Fruit fly (Drosophila melanogaster) whole organism, embryonic: Measurements from ENCODE around the gene spas.

ENCODE experiments used
- Aef1 ChIP-seq: fragments of 200-800 bp; sonication (Bioruptor generic); IDR thresholded peaks from 3 replicates; pipeline ENCODE4 v1.3.6; 2022; ENCODE audit warnings: missing biosample characterization, missing genetic modification characterization
- Antp ChIP-seq: fragments of 200-800 bp; sonication (Bioruptor generic); optimal IDR thresholded peaks from 3 replicates; lab custom pipeline; 2016; ENCODE audit warnings: missing biosample characterization, missing genetic modification characterization
- Blimp-1 ChIP-seq: fragments of 200-800 bp; sonication (Bioruptor generic); optimal IDR thresholded peaks from 3 replicates; lab custom pipeline; 2018; ENCODE audit warnings: missing biosample characterization, missing genetic modification characterization, mild to moderate bottlenecking, moderate library complexity, missing genetic modification reagents
- BtbVII ChIP-seq: fragments of 200-800 bp; sonication (Bioruptor generic); optimal IDR thresholded peaks from 3 replicates; lab custom pipeline; 2017; ENCODE audit warnings: missing biosample characterization, mild to moderate bottlenecking, missing genetic modification characterization
- CG12659 ChIP-seq: fragments of 200-800 bp; sonication (Bioruptor generic); optimal IDR thresholded peaks from 3 replicates; lab custom pipeline; 2017; ENCODE audit warnings: mild to moderate bottlenecking, missing biosample characterization, missing genetic modification reagents, missing genetic modification characterization
- CG12769 ChIP-seq: fragments of 200-800 bp; sonication (Bioruptor generic); optimal IDR thresholded peaks from 2 replicates; lab custom pipeline; 2019; ENCODE audit warnings: missing biosample characterization, mild to moderate bottlenecking, missing genetic modification characterization, moderate library complexity
- CG13624 ChIP-seq: fragments of 200-800 bp; sonication (Bioruptor generic); optimal IDR thresholded peaks from 2 replicates; lab custom pipeline; 2016; ENCODE audit warnings: missing biosample characterization, missing genetic modification characterization
- CG14014 ChIP-seq: fragments of 200-800 bp; sonication (Bioruptor generic); IDR thresholded peaks from 2 replicates; pipeline ENCODE4 v1.3.6; 2022; ENCODE audit warnings: missing biosample characterization, missing genetic modification characterization
- CG14050 ChIP-seq: fragments of 200-800 bp; sonication (Bioruptor generic); IDR thresholded peaks from 3 replicates; pipeline ENCODE4 v1.3.6; 2022; ENCODE audit warnings: missing biosample characterization, missing genetic modification characterization
- CG15479 ChIP-seq: fragments of 200-800 bp; sonication (Bioruptor generic); optimal IDR thresholded peaks from 3 replicates; lab custom pipeline; 2019; ENCODE audit warnings: missing biosample characterization, mild to moderate bottlenecking, missing genetic modification characterization, moderate library complexity
- CG15514 ChIP-seq: fragments of 200-800 bp; sonication (Bioruptor generic); optimal IDR thresholded peaks from 3 replicates; lab custom pipeline; 2017; ENCODE audit warnings: missing biosample characterization, missing genetic modification characterization, mild to moderate bottlenecking, moderate library complexity, missing genetic modification reagents
- CG17186 ChIP-seq: fragments of 200-800 bp; sonication (Bioruptor generic); optimal IDR thresholded peaks from 3 replicates; lab custom pipeline; 2017; ENCODE audit warnings: missing biosample characterization, missing genetic modification reagents, missing genetic modification characterization
- CG1832 ChIP-seq: fragments of 200-800 bp; sonication (Bioruptor generic); optimal IDR thresholded peaks from 2 replicates; lab custom pipeline; 2017; ENCODE audit warnings: missing biosample characterization, mild to moderate bottlenecking, missing genetic modification characterization, inconsistent platforms
- CG18599 ChIP-seq: fragments of 200-800 bp; sonication (Bioruptor generic); optimal IDR thresholded peaks from 3 replicates; lab custom pipeline; 2017; ENCODE audit warnings: missing biosample characterization, missing genetic modification characterization, mild to moderate bottlenecking, moderate library complexity, missing genetic modification reagents
- CG18764 ChIP-seq: fragments of 200-800 bp; sonication (Bioruptor generic); optimal IDR thresholded peaks from 3 replicates; lab custom pipeline; 2016; ENCODE audit warnings: missing biosample characterization, missing genetic modification characterization
- CG30403 ChIP-seq: fragments of 200-800 bp; sonication (Bioruptor generic); optimal IDR thresholded peaks from 3 replicates; lab custom pipeline; 2016; ENCODE audit warnings: missing biosample characterization, missing genetic modification characterization
- CG3065 ChIP-seq: fragments of 200-800 bp; sonication (Bioruptor generic); optimal IDR thresholded peaks from 2 replicates; lab custom pipeline; 2016; ENCODE audit warnings: missing biosample characterization, missing genetic modification characterization
- CG43689 ChIP-seq: fragments of 200-800 bp; sonication (Bioruptor generic); IDR thresholded peaks from 2 replicates; pipeline ENCODE4 v1.3.6; 2022; ENCODE audit warnings: missing biosample characterization, missing genetic modification characterization
- CG6791 ChIP-seq: fragments of 200-800 bp; sonication (Bioruptor generic); IDR thresholded peaks from 3 replicates; pipeline ENCODE4 v1.3.6; 2022; ENCODE audit warnings: missing biosample characterization, missing genetic modification characterization; ENCODE audit not compliant: partially characterized antibody
- CG7987 ChIP-seq: fragments of 200-800 bp; sonication (Bioruptor generic); optimal IDR thresholded peaks from 2 replicates; lab custom pipeline; 2018; ENCODE audit warnings: missing biosample characterization, mild to moderate bottlenecking, missing genetic modification characterization, moderate library complexity
- CG8290 ChIP-seq, 3 experiments: fragments of 200-800 bp; sonication (Bioruptor generic); optimal IDR thresholded peaks; 2 replicates each; lab custom pipeline; 2016 to 2019; ENCODE audit warnings: missing biosample characterization in 3 of 3, missing genetic modification characterization in 3 of 3, mild to moderate bottlenecking in 2 of 3, moderate library complexity in 1 of 3
- CG8388 ChIP-seq: fragments of 200-800 bp; sonication (Bioruptor generic); optimal IDR thresholded peaks from 2 replicates; lab custom pipeline; 2019; ENCODE audit warnings: missing biosample characterization, mild to moderate bottlenecking, missing genetic modification characterization, moderate library complexity
- CG8478 ChIP-seq: fragments of >200 bp; optimal IDR thresholded peaks from 2 replicates; lab custom pipeline; 2018
- CoRest ChIP-seq: fragments of 200-800 bp; sonication (Bioruptor generic); optimal IDR thresholded peaks from 3 replicates; lab custom pipeline; 2018; ENCODE audit warnings: missing biosample characterization, mild to moderate bottlenecking, missing genetic modification characterization, moderate library complexity
- Dek ChIP-seq: fragments of 200-800 bp; sonication (Bioruptor generic); optimal IDR thresholded peaks from 3 replicates; lab custom pipeline; 2019; ENCODE audit warnings: missing biosample characterization, mild to moderate bottlenecking, missing genetic modification characterization, moderate library complexity
- Dip2 ChIP-seq: fragments of 200-800 bp; sonication (Bioruptor generic); IDR thresholded peaks from 2 replicates; pipeline ENCODE4 v1.3.6; 2022; ENCODE audit warnings: missing biosample characterization, missing genetic modification characterization
- Fer1 ChIP-seq: fragments of 200-800 bp; sonication (Bioruptor generic); optimal IDR thresholded peaks from 2 replicates; lab custom pipeline; 2017; ENCODE audit warnings: missing biosample characterization, mild to moderate bottlenecking, missing genetic modification characterization
- H2.0 ChIP-seq: fragments of 200-800 bp; sonication (Bioruptor generic); IDR thresholded peaks from 2 replicates; pipeline ENCODE4 v1.3.6; 2022; ENCODE audit warnings: missing biosample characterization, missing genetic modification characterization
- Hand ChIP-seq: fragments of 200-800 bp; sonication (Bioruptor generic); optimal IDR thresholded peaks from 2 replicates; lab custom pipeline; 2017; ENCODE audit warnings: mild to moderate bottlenecking, missing biosample characterization, missing genetic modification reagents, missing genetic modification characterization
- Hmr ChIP-seq: fragments of 200-800 bp; sonication (Bioruptor generic); optimal IDR thresholded peaks from 3 replicates; lab custom pipeline; 2017; ENCODE audit warnings: mild to moderate bottlenecking, missing biosample characterization, missing genetic modification reagents, missing genetic modification characterization
- Myb ChIP-seq: fragments of 200-800 bp; sonication (Bioruptor generic); optimal IDR thresholded peaks from 2 replicates; lab custom pipeline; 2016; ENCODE audit warnings: missing biosample characterization, missing genetic modification characterization
- Oli ChIP-seq: fragments of 200-800 bp; sonication (Bioruptor generic); optimal IDR thresholded peaks from 2 replicates; lab custom pipeline; 2018; ENCODE audit warnings: missing biosample characterization, mild to moderate bottlenecking, missing genetic modification characterization, moderate library complexity
- Pdp1 ChIP-seq, 2 experiments: fragments of 200-800 bp; sonication (Bioruptor generic); optimal IDR thresholded peaks; 3 replicates each; lab custom pipeline; 2016; ENCODE audit warnings: missing biosample characterization in 2 of 2, missing genetic modification characterization in 2 of 2, mild to moderate bottlenecking in 1 of 2, moderate library complexity in 1 of 2
- bbx ChIP-seq: fragments of 200-800 bp; sonication (Bioruptor generic); IDR thresholded peaks from 2 replicates; pipeline ENCODE4 v1.3.6; 2022; ENCODE audit warnings: missing biosample characterization, missing genetic modification characterization; ENCODE audit not compliant: partially characterized antibody
- bowl ChIP-seq: fragments of 200-800 bp; sonication (Bioruptor generic); IDR thresholded peaks from 2 replicates; pipeline ENCODE4 v1.3.6; 2022; ENCODE audit warnings: missing biosample characterization, missing genetic modification characterization
- cwo ChIP-seq: fragments of 200-800 bp; sonication (Bioruptor generic); optimal IDR thresholded peaks from 3 replicates; lab custom pipeline; 2017; ENCODE audit warnings: missing biosample characterization, missing genetic modification characterization, mild to moderate bottlenecking, moderate library complexity, missing genetic modification reagents
- dpn ChIP-seq, 2 experiments: fragments of 200-800 bp; sonication (Bioruptor generic); optimal IDR thresholded peaks; 3 replicates each; lab custom pipeline; 2016; ENCODE audit warnings: missing biosample characterization in 2 of 2, missing genetic modification characterization in 2 of 2
- eve ChIP-seq, 2 experiments: fragments of >200 bp; optimal IDR thresholded peaks; 2 replicates each; lab custom pipeline; 2017; ENCODE audit warnings: missing biosample characterization in 2 of 2, missing genetic modification characterization in 2 of 2
- fd96Cb ChIP-seq: fragments of 200-800 bp; sonication (Bioruptor generic); optimal IDR thresholded peaks from 2 replicates; lab custom pipeline; 2018; ENCODE audit warnings: missing biosample characterization, mild to moderate bottlenecking, missing genetic modification characterization, moderate library complexity
- fu2 ChIP-seq: fragments of 200-800 bp; sonication (Bioruptor generic); optimal IDR thresholded peaks from 2 replicates; lab custom pipeline; 2016; ENCODE audit warnings: missing biosample characterization, missing genetic modification characterization
- gfzf ChIP-seq: fragments of 200-800 bp; sonication (Bioruptor generic); optimal IDR thresholded peaks from 2 replicates; lab custom pipeline; 2016; ENCODE audit warnings: missing biosample characterization, mild to moderate bottlenecking, missing genetic modification characterization, moderate library complexity
- lbe ChIP-seq: fragments of 200-800 bp; sonication (Bioruptor generic); optimal IDR thresholded peaks from 2 replicates; lab custom pipeline; 2016; ENCODE audit warnings: missing biosample characterization, mild to moderate bottlenecking, missing genetic modification characterization
- repo ChIP-seq: fragments of 200-800 bp; sonication (Bioruptor generic); optimal IDR thresholded peaks from 2 replicates; lab custom pipeline; 2016; ENCODE audit warnings: missing biosample characterization, missing genetic modification characterization
- sens ChIP-seq: fragments of 200-800 bp; sonication (Bioruptor generic); peaks from one replicate; lab custom pipeline; 2016; ENCODE audit warnings: missing biosample characterization, missing genetic modification characterization
- sna ChIP-seq: fragments of 200-800 bp; sonication (Bioruptor generic); IDR thresholded peaks from 2 replicates; pipeline ENCODE4 v1.3.6; 2022; ENCODE audit warnings: missing biosample characterization, missing genetic modification characterization; ENCODE audit not compliant: partially characterized antibody
- tgo ChIP-seq: fragments of 200-800 bp; sonication (Bioruptor generic); IDR thresholded peaks from 3 replicates; pipeline ENCODE4 v1.3.6; 2022; ENCODE audit warnings: missing biosample characterization, missing genetic modification characterization
- twi ChIP-seq: fragments of 200-800 bp; optimal IDR thresholded peaks from 2 replicates; lab custom pipeline; 2019; ENCODE audit warnings: missing biosample characterization, mild to moderate bottlenecking, missing genetic modification characterization, moderate library complexity
- tx ChIP-seq: fragments of 200-800 bp; sonication (Bioruptor generic); optimal IDR thresholded peaks from 2 replicates; lab custom pipeline; 2016; ENCODE audit warnings: missing biosample characterization, missing genetic modification characterization
- usp ChIP-seq: fragments of >200 bp; optimal IDR thresholded peaks from 2 replicates; lab custom pipeline; 2017; ENCODE audit warnings: missing biosample characterization, missing genetic modification characterization
- wor ChIP-seq: fragments of 200-800 bp; sonication (Bioruptor generic); IDR thresholded peaks from 2 replicates; pipeline ENCODE4 v1.3.6; 2022; ENCODE audit warnings: missing biosample characterization, missing genetic modification characterization

spas gene

DNA sequence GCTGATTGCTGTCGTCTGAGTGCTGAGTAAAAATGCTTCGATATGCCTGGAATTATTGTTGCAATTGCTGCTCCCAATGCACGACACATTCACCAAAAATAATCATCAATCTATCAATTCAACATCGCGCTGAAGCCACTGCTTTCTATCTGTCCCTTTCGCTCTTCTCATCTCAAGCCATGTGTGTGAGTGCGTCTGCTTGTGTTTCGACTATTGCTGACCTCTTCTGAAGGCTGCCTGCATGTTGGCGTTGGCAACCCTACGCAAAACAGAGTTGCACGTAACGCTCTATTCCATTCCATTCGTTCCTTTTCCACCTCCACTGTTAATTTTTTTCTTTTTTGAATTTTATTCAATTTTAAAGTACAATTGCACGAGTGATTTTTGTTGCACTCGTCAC, 27.7 kb downstream of the spas start (continued):
- TF ChIP-seq BtbVII (GFP tag; lab: Kevin White, UChicago) (no peak), repo (GFP tag; lab: Kevin White, UChicago) (no peak), CG8290 (GFP tag; optimal IDR thresholded peaks at IDR 0.05; lab: Kevin White, UChicago) (peak; percentile 74), CG8290 (tag; optimal IDR thresholded peaks at IDR 0.05; lab: Kevin White, UChicago) (no peak), Oli (no peak), Pdp1 (GFP tag; optimal IDR thresholded peaks at IDR 0.05; lab: Kevin White, UChicago) (no peak), usp (GFP tag; lab: Kevin White, UChicago) (no peak), tx (GFP tag; lab: Kevin White, UChicago) (no peak), CG8388 (GFP tag; lab: Kevin White, UChicago) (no peak), Dip2 (GFP tag; lab: Robert Waterston, UW) (no peak), Antp (GFP tag; lab: Kevin White, UChicago) (no peak), CG17186 (GFP tag; lab: Kevin White, UChicago) (no peak), CG3065 (GFP tag; lab: Kevin White, UChicago) (no peak), CG6791 (peak; percentile 68; the same call in 2 of the 3 replicates), fu2 (GFP tag; lab: Kevin White, UChicago) (no peak), CG1832 (GFP tag; lab: Kevin White, UChicago) (peak; percentile 14), CG18599 (GFP tag; lab: Kevin White, UChicago) (no peak), CG8478 (no peak), CG15479 (no peak), bbx (GFP tag; lab: Robert Waterston, UW) (0 out of 2 replicates have a peak, but pooled peaks have one; percentile 10), dpn (GFP tag; optimal IDR thresholded peaks at IDR 0.05; lab: Kevin White, UChicago) (no peak), Aef1 (GFP tag; lab: Robert Waterston, UW) (no peak), wor (GFP tag; lab: Robert Waterston, UW) (no peak), gfzf (no peak), Dek (tag; lab: Kevin White, UChicago) (no peak), CG14014 (GFP tag; lab: Robert Waterston, UW) (no peak), tgo (GFP tag; lab: Robert Waterston, UW) (no peak), CG43689 (no peak)

DNA sequence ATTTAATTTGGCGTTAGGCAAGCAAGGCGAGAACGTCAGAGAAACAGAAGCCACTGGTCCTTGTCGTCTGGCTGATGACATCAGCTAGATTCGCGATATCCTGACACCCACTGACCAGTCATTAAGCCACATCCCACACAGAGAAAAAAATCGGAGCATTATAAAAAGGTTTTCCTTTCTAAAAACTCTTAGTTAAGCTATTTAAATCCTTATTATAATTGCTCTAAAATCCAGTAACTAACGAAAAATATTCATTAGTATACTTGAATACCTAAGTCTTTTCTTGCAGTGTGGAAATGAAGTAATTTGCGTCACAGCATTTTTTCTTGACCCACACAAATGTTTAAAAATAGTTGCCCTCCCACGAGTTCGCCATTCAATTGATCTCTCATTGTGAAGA, 30.8 kb downstream of the spas start:
- TF ChIP-seq tgo (GFP tag; lab: Robert Waterston, UW), result peak; percentile 36; the same call in 1 of the 3 replicates
- no peak for TF ChIP-seq twi (tag; lab: Kevin White, UChicago)
- TF ChIP-seq CoRest (tag; lab: Kevin White, UChicago), result peak; percentile 22
- no peak for TF ChIP-seq CG8478
- peak; percentile 26 for TF ChIP-seq Fer1
- TF ChIP-seq cwo (GFP tag; lab: Kevin White, UChicago), result no peak
- TF ChIP-seq fd96Cb (tag; lab: Kevin White, UChicago), result no peak
- TF ChIP-seq CG13624, result peak; percentile 24
- no peak for TF ChIP-seq lbe
- no peak for TF ChIP-seq Myb
- TF ChIP-seq sna, result no peak
- TF ChIP-seq CG7987 (GFP tag; lab: Kevin White, UChicago), result no peak
- TF ChIP-seq eve (GFP tag; optimal IDR thresholded peaks at IDR 0.05; lab: Kevin White, UChicago), result peak in 1 of 2 experiments; percentile 26
- no peak for TF ChIP-seq CG15514 (GFP tag; lab: Kevin White, UChicago)
- no peak for TF ChIP-seq Blimp-1 (GFP tag; lab: Kevin White, UChicago)
- TF ChIP-seq bowl, result no peak
- no peak for TF ChIP-seq CG18764 (GFP tag; lab: Kevin White, UChicago)
- no peak; the same call in 1 of the 2 replicates for TF ChIP-seq H2.0
- TF ChIP-seq sens, result peak; percentile 74
- peak; percentile 4 for TF ChIP-seq CG12659 (GFP tag; lab: Kevin White, UChicago)
- peak; percentile 9 for TF ChIP-seq Hand (GFP tag; lab: Kevin White, UChicago)
- TF ChIP-seq Hmr (GFP tag; lab: Kevin White, UChicago), result peak; percentile 30
- TF ChIP-seq CG30403, result peak; percentile 12
- peak; percentile 37; the same call in 1 of the 3 replicates for TF ChIP-seq CG14050
- peak; percentile 22 for TF ChIP-seq CG12769 (tag; lab: Kevin White, UChicago)
